Fruit fly (Drosophila melanogaster): Measurements from ENCODE around the gene CG6333.

The CG6333 gene

DNA sequence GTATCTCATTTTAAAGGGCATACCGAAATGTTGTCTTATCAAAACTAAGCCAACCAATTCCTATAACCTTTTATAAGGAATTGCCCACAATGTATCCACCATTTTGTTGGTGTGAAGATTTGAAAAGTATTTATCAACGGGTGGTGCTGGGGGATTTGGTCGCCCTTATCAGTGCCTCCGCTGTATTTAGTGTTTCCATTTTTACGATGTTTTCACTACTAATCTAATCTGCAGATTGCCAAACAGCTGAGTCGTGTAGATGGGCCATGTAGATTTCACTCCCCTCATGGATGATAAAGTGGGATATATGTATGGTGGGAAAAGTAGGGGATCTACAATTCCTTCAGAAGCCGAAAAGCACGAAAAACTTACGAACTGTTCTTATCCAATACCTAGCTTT is 45.4 kb upstream of the CG6333 start (continued):
- TF ChIP-seq stc (GFP tag; IDR thresholded peaks at IDR 0.05) (no peak), Drgx (GFP tag; IDR thresholded peaks at IDR 0.05) (no peak), CG10209 (GFP tag; optimal IDR thresholded peaks at IDR 0.05) (no peak), dimm (GFP tag; IDR thresholded peaks at IDR 0.05) (no peak), Gsc (GFP tag; IDR thresholded peaks at IDR 0.05) (no peak), Lpt (GFP tag; optimal IDR thresholded peaks at IDR 0.05) (no peak), CG11560 (tag; IDR thresholded peaks at IDR 0.05) (no peak), tna (GFP tag; IDR thresholded peaks at IDR 0.05; ENCODE audit: partially characterized antibody) (no peak), CoRest (tag; optimal IDR thresholded peaks at IDR 0.05) (no peak), CG31441 (GFP tag; IDR thresholded peaks at IDR 0.05) (no peak), zf30C (GFP tag; optimal IDR thresholded peaks at IDR 0.05) (no peak), rib (GFP tag; IDR thresholded peaks at IDR 0.05) (no peak), CG4424 (GFP tag; optimal IDR thresholded peaks at IDR 0.05) (no peak), ab (GFP tag; optimal IDR thresholded peaks at IDR 0.05) (no peak), Med (GFP tag) (no peak), CG3995 (GFP tag; optimal IDR thresholded peaks at IDR 0.05) (no peak), kay (GFP tag; optimal IDR thresholded peaks at IDR 0.05) (no peak), CG6272 (GFP tag; IDR thresholded peaks at IDR 0.05) (no peak), CG6791 (GFP tag; IDR thresholded peaks at IDR 0.05; ENCODE audit: partially characterized antibody) (no peak), CHES-1-like (GFP tag; optimal IDR thresholded peaks at IDR 0.05) (no peak), Oli (tag; optimal IDR thresholded peaks at IDR 0.05) (no peak), CG15601 (tag; optimal IDR thresholded peaks at IDR 0.05) (no peak), CG10321 (GFP tag; IDR thresholded peaks at IDR 0.05) (no peak), bigmax (GFP tag; optimal IDR thresholded peaks at IDR 0.05) (no peak), pros (GFP tag; optimal IDR thresholded peaks at IDR 0.05) (peak; percentile 16), gem (tag; optimal IDR thresholded peaks at IDR 0.05) (no peak), Hmx (GFP tag; optimal IDR thresholded peaks at IDR 0.05) (no peak), CG3838 (GFP tag; optimal IDR thresholded peaks at IDR 0.05) (no peak), Atf3 (GFP tag; optimal IDR thresholded peaks at IDR 0.05) (no peak), CG13624 (GFP tag; optimal IDR thresholded peaks at IDR 0.05) (no peak), Meics (GFP tag; optimal IDR thresholded peaks at IDR 0.05) (peak; percentile 2), CG4328 (GFP tag; optimal IDR thresholded peaks at IDR 0.05) (peak; percentile 32), ewg (GFP tag; optimal IDR thresholded peaks at IDR 0.05) (no peak), CG32772 (GFP tag; IDR thresholded peaks at IDR 0.05) (no peak), CG33557 (GFP tag; optimal IDR thresholded peaks at IDR 0.05) (no peak), MESR4 (GFP tag; optimal IDR thresholded peaks at IDR 0.05) (no peak), CG10462 (GFP tag; optimal IDR thresholded peaks at IDR 0.05) (no peak), Mes4 (GFP tag; optimal IDR thresholded peaks at IDR 0.05) (no peak), BEAF-32 (GFP tag; optimal IDR thresholded peaks at IDR 0.05) (no peak), CG8765 (GFP tag; IDR thresholded peaks at IDR 0.05) (no peak), HmgZ (tag; optimal IDR thresholded peaks at IDR 0.05) (peak; percentile 45), tx (GFP tag; optimal IDR thresholded peaks at IDR 0.05) (no peak), fd96Cb (tag; optimal IDR thresholded peaks at IDR 0.05) (no peak), CG8388 (GFP tag; optimal IDR thresholded peaks at IDR 0.05) (no peak), pb (GFP tag; optimal IDR thresholded peaks at IDR 0.05) (no peak), CG18476 (GFP tag; optimal IDR thresholded peaks at IDR 0.05) (no peak), CG1603 (tag; optimal IDR thresholded peaks at IDR 0.05) (peak; percentile 11), Hr51 (GFP tag; optimal IDR thresholded peaks at IDR 0.05) (no peak), CG1529 (GFP tag; optimal IDR thresholded peaks at IDR 0.05) (no peak), prd (optimal IDR thresholded peaks at IDR 0.05) (no peak), prd (GFP tag; IDR thresholded peaks at IDR 0.05) (no peak), CG16779 (GFP tag; IDR thresholded peaks at IDR 0.05) (no peak), pnt (GFP tag; optimal IDR thresholded peaks at IDR 0.05) (no peak)

All from whole organism, embryonic.